Fruit fly (Drosophila melanogaster) whole organism, embryonic: ENCODE measurements around the gene CG6569.

Experiments used
- CG18599 ChIP-seq: fragments of 200-800 bp; sonication (Bioruptor generic); optimal IDR thresholded peaks from 3 replicates; lab custom pipeline; 2017; ENCODE audit warnings: missing biosample characterization, missing genetic modification characterization, mild to moderate bottlenecking, moderate library complexity, missing genetic modification reagents
- CG34224 ChIP-seq: fragments of 200-800 bp; sonication (Bioruptor generic); IDR thresholded peaks from 3 replicates; pipeline ENCODE4 v1.3.6; 2022; ENCODE audit warnings: missing biosample characterization, missing genetic modification characterization; ENCODE audit not compliant: partially characterized antibody
- Fer2 ChIP-seq: fragments of 200-800 bp; sonication (Bioruptor generic); optimal IDR thresholded peaks from 2 replicates; lab custom pipeline; 2018; ENCODE audit warnings: missing biosample characterization, mild to moderate bottlenecking, missing genetic modification characterization, moderate library complexity
- Scr ChIP-seq: fragments of 200-800 bp; sonication (Bioruptor generic); IDR thresholded peaks from 2 replicates; pipeline ENCODE4 v1.3.6; 2022; ENCODE audit warnings: missing biosample characterization, missing genetic modification characterization; ENCODE audit not compliant: partially characterized antibody
- mam ChIP-seq: fragments of 200-800 bp; sonication (Bioruptor generic); optimal IDR thresholded peaks from 3 replicates; lab custom pipeline; 2016; ENCODE audit warnings: missing biosample characterization, missing genetic modification characterization

- no peak for TF ChIP-seq CG18599 (GFP tag; lab: Kevin White, UChicago)
- no peak for TF ChIP-seq mam (GFP tag; lab: Kevin White, UChicago)
- no peak for TF ChIP-seq CG34224
- TF ChIP-seq Scr (GFP tag; lab: Robert Waterston, UW): no peak
- TF ChIP-seq Fer2 (tag; lab: Kevin White, UChicago): no peak
These were observed 27.3 kb downstream of the CG6569 start for dm6 chr3R:21840432-21840831.
